Fruit fly (Drosophila melanogaster) whole organism, embryonic: ENCODE results near the gene D12.
A peak's percentile ranks its signal among the peaks of the same experiment; 100 is the strongest.

Source experiments
- ATbp ChIP-seq: fragments of 200-800 bp; sonication (Bioruptor generic); optimal IDR thresholded peaks from 2 replicates; lab custom pipeline; 2017; ENCODE audit warnings: missing biosample characterization, mild to moderate bottlenecking, missing genetic modification characterization, missing genetic modification reagents
- Abd-B ChIP-seq: fragments of 200-800 bp; sonication (Bioruptor generic); optimal IDR thresholded peaks from 2 replicates; lab custom pipeline; 2018; ENCODE audit warnings: missing biosample characterization, mild to moderate bottlenecking, missing genetic modification characterization, moderate library complexity
- Bdp1 ChIP-seq: fragments of 200-800 bp; sonication (Bioruptor generic); optimal IDR thresholded peaks from 3 replicates; lab custom pipeline; 2016; ENCODE audit warnings: missing biosample characterization, missing genetic modification characterization
- CG10274 ChIP-seq: fragments of 200-800 bp; sonication (Bioruptor generic); optimal IDR thresholded peaks from 3 replicates; lab custom pipeline; 2017; ENCODE audit warnings: missing biosample characterization, mild to moderate bottlenecking, missing genetic modification characterization
- CG10321 ChIP-seq: fragments of 200-800 bp; sonication (Bioruptor generic); IDR thresholded peaks from 2 replicates; pipeline ENCODE4 v1.3.6; 2022; ENCODE audit warnings: missing biosample characterization, missing genetic modification characterization
- CG10543 ChIP-seq: fragments of 200-800 bp; sonication (Bioruptor generic); optimal IDR thresholded peaks from 3 replicates; lab custom pipeline; 2017; ENCODE audit warnings: missing biosample characterization, mild to moderate bottlenecking, missing genetic modification characterization, moderate library complexity
- CG10654 ChIP-seq: fragments of 200-800 bp; sonication (Bioruptor generic); optimal IDR thresholded peaks from 2 replicates; lab custom pipeline; 2016; ENCODE audit warnings: missing biosample characterization, missing genetic modification characterization
- CG11504 ChIP-seq: fragments of 200-800 bp; sonication (Bioruptor generic); optimal IDR thresholded peaks from 3 replicates; lab custom pipeline; 2019; ENCODE audit warnings: missing biosample characterization, mild to moderate bottlenecking, missing genetic modification characterization, moderate library complexity
- CG12659 ChIP-seq: fragments of 200-800 bp; sonication (Bioruptor generic); optimal IDR thresholded peaks from 3 replicates; lab custom pipeline; 2017; ENCODE audit warnings: mild to moderate bottlenecking, missing biosample characterization, missing genetic modification reagents, missing genetic modification characterization
- CG14667 ChIP-seq: fragments of 200-800 bp; sonication (Bioruptor generic); IDR thresholded peaks from 2 replicates; pipeline ENCODE4 v1.3.6; 2022; ENCODE audit warnings: missing biosample characterization, missing genetic modification characterization
- CG1647 ChIP-seq: fragments of 200-800 bp; sonication (Bioruptor generic); optimal IDR thresholded peaks from 3 replicates; lab custom pipeline; 2016; ENCODE audit warnings: missing biosample characterization, missing genetic modification characterization
- CG17568 ChIP-seq: fragments of 200-800 bp; sonication (Bioruptor generic); optimal IDR thresholded peaks from 2 replicates; lab custom pipeline; 2018; ENCODE audit warnings: missing biosample characterization, mild to moderate bottlenecking, missing genetic modification characterization, moderate library complexity
- CG17802 ChIP-seq: fragments of 200-800 bp; sonication (Bioruptor generic); optimal IDR thresholded peaks from 2 replicates; lab custom pipeline; 2018; ENCODE audit warnings: missing biosample characterization, mild to moderate bottlenecking, missing genetic modification characterization, moderate library complexity
- CG17829 ChIP-seq: fragments of 200-800 bp; optimal IDR thresholded peaks from 2 replicates; lab custom pipeline; 2019; ENCODE audit warnings: missing biosample characterization, mild to moderate bottlenecking, missing genetic modification characterization, moderate library complexity
- CG1792 ChIP-seq: fragments of 200-800 bp; sonication (Bioruptor generic); optimal IDR thresholded peaks from 2 replicates; lab custom pipeline; 2016; ENCODE audit warnings: missing biosample characterization, missing genetic modification characterization
- CG2889 ChIP-seq: fragments of 200-800 bp; sonication (Bioruptor generic); IDR thresholded peaks from 3 replicates; pipeline ENCODE4 v1.3.6; 2022; ENCODE audit warnings: missing biosample characterization, missing genetic modification characterization
- CG3163 ChIP-seq: fragments of 200-800 bp; sonication (Bioruptor generic); optimal IDR thresholded peaks from 3 replicates; lab custom pipeline; 2016; ENCODE audit warnings: missing biosample characterization, missing genetic modification characterization
- CG34376 ChIP-seq: fragments of 200-800 bp; sonication (Bioruptor generic); optimal IDR thresholded peaks from 2 replicates; lab custom pipeline; 2018; ENCODE audit warnings: missing biosample characterization, mild to moderate bottlenecking, missing genetic modification characterization
- CG7372 ChIP-seq: fragments of 200-800 bp; sonication (Bioruptor generic); IDR thresholded peaks from 2 replicates; pipeline ENCODE4 v1.3.6; 2022; ENCODE audit warnings: missing biosample characterization, missing genetic modification characterization
- CTCF ChIP-seq: fragments of 200-800 bp; sonication (Bioruptor generic); optimal IDR thresholded peaks from 2 replicates; lab custom pipeline; 2017; ENCODE audit warnings: missing biosample characterization, mild to moderate bottlenecking, missing genetic modification characterization, moderate library complexity
- D19A ChIP-seq: fragments of 200-800 bp; optimal IDR thresholded peaks from 3 replicates; lab custom pipeline; 2019; ENCODE audit warnings: missing biosample characterization, mild to moderate bottlenecking, missing genetic modification characterization, moderate library complexity
- Dfd ChIP-seq, 2 experiments: fragments of >200 bp; optimal IDR thresholded peaks; 2 replicates each; lab custom pipeline; 2017; ENCODE audit warnings: missing biosample characterization in 2 of 2, missing genetic modification characterization in 2 of 2
- Mad ChIP-seq: fragments of 200-800 bp; sonication (Bioruptor generic); optimal IDR thresholded peaks from 2 replicates; lab custom pipeline; 2016; ENCODE audit warnings: missing biosample characterization, missing genetic modification characterization
- NC2α ChIP-seq: fragments of 200-800 bp; sonication (Bioruptor generic); optimal IDR thresholded peaks from 2 replicates; lab custom pipeline; 2016; ENCODE audit warnings: missing biosample characterization, missing genetic modification characterization
- NC2β ChIP-seq: fragments of 200-800 bp; sonication (Bioruptor generic); optimal IDR thresholded peaks from 2 replicates; lab custom pipeline; 2016; ENCODE audit warnings: missing biosample characterization, missing genetic modification characterization
- Nf-YC ChIP-seq: fragments of 200-800 bp; optimal IDR thresholded peaks from 3 replicates; lab custom pipeline; 2019; ENCODE audit warnings: missing biosample characterization, mild to moderate bottlenecking, missing genetic modification characterization, moderate library complexity
- Oaz ChIP-seq: fragments of 200-800 bp; sonication (Bioruptor generic); IDR thresholded peaks from 2 replicates; pipeline ENCODE4 v1.3.6; 2022; ENCODE audit warnings: missing biosample characterization, missing genetic modification characterization
- Poxn ChIP-seq: fragments of 200-800 bp; sonication (Bioruptor generic); IDR thresholded peaks from 2 replicates; pipeline ENCODE4 v1.3.6; 2022; ENCODE audit warnings: missing biosample characterization, missing genetic modification characterization
- TFAM ChIP-seq: fragments of 200-800 bp; sonication (Bioruptor generic); optimal IDR thresholded peaks from 2 replicates; lab custom pipeline; 2017; ENCODE audit warnings: missing biosample characterization, missing genetic modification characterization, inconsistent platforms
- amos ChIP-seq: fragments of 200-800 bp; sonication (Bioruptor generic); IDR thresholded peaks from 2 replicates; pipeline ENCODE4 v1.3.6; 2022; ENCODE audit warnings: missing biosample characterization, missing genetic modification characterization; ENCODE audit not compliant: partially characterized antibody
- bab2 ChIP-seq: fragments of 200-800 bp; sonication (Bioruptor generic); optimal IDR thresholded peaks from 2 replicates; lab custom pipeline; 2016; ENCODE audit warnings: missing biosample characterization, missing genetic modification characterization
- bcd ChIP-seq: fragments of 200-800 bp; sonication (Bioruptor generic); optimal IDR thresholded peaks from 2 replicates; lab custom pipeline; 2017; ENCODE audit warnings: missing biosample characterization, mild to moderate bottlenecking, missing genetic modification characterization
- corto ChIP-seq: fragments of 200-800 bp; sonication (Bioruptor generic); optimal IDR thresholded peaks from 2 replicates; lab custom pipeline; 2016; ENCODE audit warnings: missing biosample characterization, mild to moderate bottlenecking, missing genetic modification characterization, moderate library complexity
- da ChIP-seq: fragments of 200-800 bp; sonication (Bioruptor generic); optimal IDR thresholded peaks from 2 replicates; lab custom pipeline; 2016; ENCODE audit warnings: missing biosample characterization, missing genetic modification characterization
- dati ChIP-seq: fragments of 200-800 bp; sonication (Bioruptor generic); IDR thresholded peaks from 2 replicates; pipeline ENCODE4 v1.3.6; 2022; ENCODE audit warnings: missing biosample characterization, missing genetic modification characterization
- dimm ChIP-seq: fragments of 200-800 bp; sonication (Bioruptor generic); IDR thresholded peaks from 2 replicates; pipeline ENCODE4 v1.3.6; 2022; ENCODE audit warnings: missing biosample characterization, missing genetic modification characterization
- fd64A ChIP-seq: fragments of 200-800 bp; sonication (Bioruptor generic); optimal IDR thresholded peaks from 3 replicates; lab custom pipeline; 2018; ENCODE audit warnings: missing biosample characterization, mild to moderate bottlenecking, missing genetic modification characterization
- gro ChIP-seq: fragments of 200-800 bp; sonication (Bioruptor generic); optimal IDR thresholded peaks from 2 replicates; lab custom pipeline; 2016; ENCODE audit warnings: missing biosample characterization, missing genetic modification characterization
- insv ChIP-seq, 2 experiments: fragments of 200-800 bp; sonication (Bioruptor generic); optimal IDR thresholded peaks; 3 replicates each; lab custom pipeline; 2016 to 2018; ENCODE audit warnings: missing biosample characterization in 2 of 2, missing genetic modification characterization in 2 of 2
- klu ChIP-seq: fragments of 200-800 bp; sonication (Bioruptor generic); IDR thresholded peaks from 2 replicates; pipeline ENCODE4 v1.3.6; 2022; ENCODE audit warnings: missing biosample characterization, missing genetic modification characterization
- onecut ChIP-seq: fragments of 200-800 bp; sonication (Bioruptor generic); IDR thresholded peaks from 2 replicates; pipeline ENCODE4 v1.3.6; 2022; ENCODE audit warnings: missing biosample characterization, missing genetic modification characterization
- pan ChIP-seq, 4 experiments: fragments of >200 bp in 3 of 4; fragments of 200-800 bp in 1 of 4; sonication (Bioruptor generic) in 1 of 4; optimal IDR thresholded peaks in 3 of 4; IDR thresholded peaks in 1 of 4; 2 replicates each; pipeline versions ENCODE4 v1.3.6 to Lab custom; 2017 to 2022; ENCODE audit warnings: missing biosample characterization in 2 of 4, missing genetic modification characterization in 2 of 4, mixed read lengths in 1 of 4
- pum ChIP-seq: fragments of 200-800 bp; sonication (Bioruptor generic); optimal IDR thresholded peaks from 2 replicates; lab custom pipeline; 2016; ENCODE audit warnings: missing biosample characterization, missing genetic modification characterization
- scrt ChIP-seq: fragments of 200-800 bp; sonication (Bioruptor generic); optimal IDR thresholded peaks from 2 replicates; lab custom pipeline; 2018; ENCODE audit warnings: missing biosample characterization, mild to moderate bottlenecking, missing genetic modification characterization, moderate library complexity
- tio ChIP-seq: fragments of 200-800 bp; sonication (Bioruptor generic); optimal IDR thresholded peaks from 2 replicates; lab custom pipeline; 2017; ENCODE audit warnings: missing biosample characterization, missing genetic modification characterization, inconsistent platforms
- toy ChIP-seq: fragments of 200-800 bp; sonication (Bioruptor generic); IDR thresholded peaks from 2 replicates; pipeline ENCODE4 v1.3.6; 2022; ENCODE audit warnings: missing biosample characterization, missing genetic modification characterization
- tx ChIP-seq: fragments of 200-800 bp; sonication (Bioruptor generic); optimal IDR thresholded peaks from 2 replicates; lab custom pipeline; 2016; ENCODE audit warnings: missing biosample characterization, missing genetic modification characterization
- vvl ChIP-seq: fragments of 200-800 bp; sonication (Bioruptor generic); IDR thresholded peaks from 2 replicates; pipeline ENCODE4 v1.3.6; 2022; ENCODE audit warnings: missing biosample characterization, missing genetic modification characterization

D12 gene

dm6 chr2L:8463144-8464106, 26.3 kb upstream of the D12 start, which contains the start of gene Agpat2 (continued):
- peak; percentile 88 for TF ChIP-seq vvl (GFP tag; lab: Robert Waterston, UW)
- peak; percentile 83 for TF ChIP-seq bcd (GFP tag; lab: Kevin White, UChicago)
- TF ChIP-seq CG14667, result peak; percentile 52
- TF ChIP-seq fd64A (GFP tag; lab: Kevin White, UChicago), result peak; percentile 38
- no peak for TF ChIP-seq CG10321
- peak; percentile 62 for TF ChIP-seq CG34376
- TF ChIP-seq CG10543 (GFP tag; lab: Kevin White, UChicago), result peak; percentile 67
- 0 out of 2 replicates have a peak, but pooled peaks have one; percentile 37 for TF ChIP-seq dimm (GFP tag; lab: Robert Waterston, UW)
- TF ChIP-seq CG7372 (GFP tag; lab: Robert Waterston, UW), result peak; percentile 41; the same call in 1 of the 2 replicates
- TF ChIP-seq tio (GFP tag; lab: Kevin White, UChicago), result peak; percentile 83
- TF ChIP-seq amos, result peak; percentile 5; the same call in 1 of the 2 replicates
- TF ChIP-seq gro (GFP tag; lab: Kevin White, UChicago), result peak; percentile 69
- peak; percentile 75 for TF ChIP-seq tx
- TF ChIP-seq klu (GFP tag; lab: Robert Waterston, UW), result no peak; the same call in 1 of the 2 replicates
- TF ChIP-seq insv (GFP tag; optimal IDR thresholded peaks at IDR 0.05; lab: Kevin White, UChicago), result no peak
- peak; percentile 34 for TF ChIP-seq CG10274 (GFP tag; lab: Kevin White, UChicago)
- peak; percentile 69 for TF ChIP-seq CG1647 (GFP tag; lab: Kevin White, UChicago)
- peak; percentile 52 for TF ChIP-seq Nf-YC (tag; lab: Kevin White, UChicago)
- peak; percentile 90 for TF ChIP-seq CG11504 (tag; lab: Kevin White, UChicago)
- TF ChIP-seq da, result peak; percentile 30
- TF ChIP-seq Dfd (GFP tag; optimal IDR thresholded peaks at IDR 0.05; lab: Kevin White, UChicago), result no peak
- peak; percentile 28 for TF ChIP-seq CG17802 (tag; lab: Kevin White, UChicago)
- peak; percentile 71 for TF ChIP-seq Abd-B (GFP tag; lab: Kevin White, UChicago)
- peak; percentile 46 for TF ChIP-seq Oaz (GFP tag; lab: Robert Waterston, UW)
- peak; percentile 41; the same call in 1 of the 3 replicates for TF ChIP-seq CG2889 (GFP tag; lab: Robert Waterston, UW)
- TF ChIP-seq toy (GFP tag; lab: Robert Waterston, UW), result no peak
- TF ChIP-seq TFAM, result peak; percentile 19
- peak; percentile 64 for TF ChIP-seq corto (GFP tag; lab: Kevin White, UChicago)
- peak; percentile 77 for TF ChIP-seq CG17568 (GFP tag; lab: Kevin White, UChicago)
- peak; percentile 82 for TF ChIP-seq ATbp (GFP tag; lab: Kevin White, UChicago)
- no peak for TF ChIP-seq pan (optimal IDR thresholded peaks at IDR 0.05; lab: Kevin White, UChicago)
- TF ChIP-seq pan (GFP tag; optimal IDR thresholded peaks at IDR 0.05 in 1 of 2, IDR thresholded peaks at IDR 0.05 in 1 of 2), result peak in 1 of 2 experiments; percentile 86
- TF ChIP-seq dati (GFP tag; lab: Robert Waterston, UW), result no peak
- TF ChIP-seq onecut (GFP tag; lab: Robert Waterston, UW), result peak; percentile 72
- TF ChIP-seq scrt (GFP tag; lab: Kevin White, UChicago), result peak; percentile 72
- peak; percentile 82 for TF ChIP-seq CG10654 (GFP tag; lab: Kevin White, UChicago)
- TF ChIP-seq Mad (GFP tag; lab: Kevin White, UChicago), result peak; percentile 71
- TF ChIP-seq NC2β (GFP tag; lab: Kevin White, UChicago), result peak; percentile 82
- TF ChIP-seq Bdp1 (GFP tag; lab: Kevin White, UChicago), result peak; percentile 64
- peak; percentile 24 for TF ChIP-seq CG3163
- peak; percentile 79 for TF ChIP-seq CG17829 (tag; lab: Kevin White, UChicago)
- peak; percentile 70 for TF ChIP-seq pum (GFP tag; lab: Kevin White, UChicago)
- peak; percentile 49 for TF ChIP-seq CG1792 (GFP tag; lab: Kevin White, UChicago)
- TF ChIP-seq bab2 (GFP tag; lab: Kevin White, UChicago), result peak; percentile 85
- TF ChIP-seq NC2α (GFP tag; lab: Kevin White, UChicago), result peak; percentile 56
- TF ChIP-seq D19A (tag; lab: Kevin White, UChicago), result peak; percentile 72
- TF ChIP-seq CTCF (GFP tag; lab: Kevin White, UChicago), result peak; percentile 15
- TF ChIP-seq Poxn (GFP tag; lab: Robert Waterston, UW), result 0 out of 2 replicates have a peak, but pooled peaks have one; percentile 15
- TF ChIP-seq CG12659 (GFP tag; lab: Kevin White, UChicago), result peak; percentile 80
